Fruit fly (Drosophila melanogaster) whole organism, embryonic: ENCODE results near the gene GABPI.

Experiments
- Antp ChIP-seq: fragments of 200-800 bp; sonication (Bioruptor generic); optimal IDR thresholded peaks from 3 replicates; lab custom pipeline; 2016; ENCODE audit warnings: missing biosample characterization, missing genetic modification characterization
- Awh ChIP-seq: fragments of 200-800 bp; sonication (Bioruptor generic); IDR thresholded peaks from 2 replicates; pipeline ENCODE4, ENCODE4 v1.3.6; 2022; ENCODE audit warnings: missing biosample characterization, missing genetic modification characterization
- C15 ChIP-seq: fragments of 200-800 bp; sonication (Bioruptor generic); IDR thresholded peaks from 3 replicates; pipeline ENCODE4 v1.3.6; 2022; ENCODE audit warnings: missing biosample characterization, missing genetic modification characterization
- CG10274 ChIP-seq: fragments of 200-800 bp; sonication (Bioruptor generic); optimal IDR thresholded peaks from 3 replicates; lab custom pipeline; 2017; ENCODE audit warnings: missing biosample characterization, mild to moderate bottlenecking, missing genetic modification characterization
- CG10366 ChIP-seq: fragments of 200-800 bp; sonication (Bioruptor generic); IDR thresholded peaks from 2 replicates; pipeline ENCODE4 v1.3.6; 2022; ENCODE audit warnings: missing biosample characterization, missing genetic modification characterization
- CG10565 ChIP-seq: fragments of 200-800 bp; sonication (Bioruptor generic); optimal IDR thresholded peaks from 3 replicates; lab custom pipeline; 2016; ENCODE audit warnings: missing biosample characterization, mild to moderate bottlenecking, missing genetic modification characterization
- CG10654 ChIP-seq: fragments of 200-800 bp; sonication (Bioruptor generic); optimal IDR thresholded peaks from 2 replicates; lab custom pipeline; 2016; ENCODE audit warnings: missing biosample characterization, missing genetic modification characterization
- CG10959 ChIP-seq: fragments of 200-800 bp; sonication (Bioruptor generic); IDR thresholded peaks from 2 replicates; pipeline ENCODE4 v1.3.6; 2022; ENCODE audit warnings: missing biosample characterization, missing genetic modification characterization
- CG11723 ChIP-seq: fragments of 200-800 bp; sonication (Bioruptor generic); optimal IDR thresholded peaks from 2 replicates; lab custom pipeline; 2017; ENCODE audit warnings: missing biosample characterization, mild to moderate bottlenecking, missing genetic modification characterization
- CG1233 ChIP-seq: fragments of 200-800 bp; sonication (Bioruptor generic); optimal IDR thresholded peaks from 4 replicates; lab custom pipeline; 2018; ENCODE audit warnings: missing biosample characterization, mild to moderate bottlenecking, missing genetic modification characterization
- CG13296 ChIP-seq: fragments of 200-800 bp; sonication (Bioruptor generic); optimal IDR thresholded peaks from 3 replicates; lab custom pipeline; 2018; ENCODE audit warnings: missing biosample characterization, mild to moderate bottlenecking, missing genetic modification characterization
- CG13775 ChIP-seq: fragments of 200-800 bp; sonication (Bioruptor generic); optimal IDR thresholded peaks from 3 replicates; lab custom pipeline; 2017; ENCODE audit warnings: missing biosample characterization, mild to moderate bottlenecking, missing genetic modification characterization
- CG14014 ChIP-seq: fragments of 200-800 bp; sonication (Bioruptor generic); IDR thresholded peaks from 2 replicates; pipeline ENCODE4 v1.3.6; 2022; ENCODE audit warnings: missing biosample characterization, missing genetic modification characterization
- CG16815 ChIP-seq: fragments of 200-800 bp; sonication (Bioruptor generic); optimal IDR thresholded peaks from 3 replicates; lab custom pipeline; 2017; ENCODE audit warnings: missing biosample characterization, mild to moderate bottlenecking, missing genetic modification characterization
- CG17568 ChIP-seq: fragments of 200-800 bp; sonication (Bioruptor generic); optimal IDR thresholded peaks from 2 replicates; lab custom pipeline; 2018; ENCODE audit warnings: missing biosample characterization, mild to moderate bottlenecking, missing genetic modification characterization, moderate library complexity
- CG18011 ChIP-seq: fragments of 200-800 bp; sonication (Bioruptor generic); optimal IDR thresholded peaks from 2 replicates; lab custom pipeline; 2017; ENCODE audit warnings: missing biosample characterization, missing genetic modification characterization, mild to moderate bottlenecking, moderate library complexity, missing genotype
- CG18619 ChIP-seq: fragments of 200-800 bp; sonication (Bioruptor generic); optimal IDR thresholded peaks from 3 replicates; lab custom pipeline; 2017; ENCODE audit warnings: missing biosample characterization, mild to moderate bottlenecking, missing genetic modification characterization
- CG3407 ChIP-seq: fragments of 200-800 bp; sonication (Bioruptor generic); optimal IDR thresholded peaks from 2 replicates; lab custom pipeline; 2018; ENCODE audit warnings: missing biosample characterization, mild to moderate bottlenecking, missing genetic modification characterization
- CG42726 ChIP-seq: fragments of 200-800 bp; sonication (Bioruptor generic); IDR thresholded peaks from 2 replicates; pipeline ENCODE4 v1.3.6; 2022; ENCODE audit warnings: missing biosample characterization, missing genetic modification characterization; ENCODE audit not compliant: partially characterized antibody
- CG5180 ChIP-seq: fragments of 200-800 bp; sonication (Bioruptor generic); optimal IDR thresholded peaks from 3 replicates; lab custom pipeline; 2017; ENCODE audit warnings: missing biosample characterization, missing genetic modification characterization, mild to moderate bottlenecking, moderate library complexity, missing genetic modification reagents
- CG5953 ChIP-seq: fragments of 200-800 bp; sonication (Bioruptor generic); IDR thresholded peaks from 2 replicates; pipeline ENCODE4 v1.3.6; 2022; ENCODE audit warnings: missing biosample characterization, missing genetic modification characterization
- CG6813 ChIP-seq: fragments of 200-800 bp; sonication (Bioruptor generic); optimal IDR thresholded peaks from 2 replicates; lab custom pipeline; 2017; ENCODE audit warnings: missing biosample characterization, missing genetic modification characterization, mild to moderate bottlenecking, moderate library complexity, missing genetic modification reagents
- CG7987 ChIP-seq: fragments of 200-800 bp; sonication (Bioruptor generic); optimal IDR thresholded peaks from 2 replicates; lab custom pipeline; 2018; ENCODE audit warnings: missing biosample characterization, mild to moderate bottlenecking, missing genetic modification characterization, moderate library complexity
- CG8765 ChIP-seq: fragments of 200-800 bp; sonication (Bioruptor generic); IDR thresholded peaks from 2 replicates; pipeline ENCODE4 v1.3.6; 2022; ENCODE audit warnings: missing biosample characterization, missing genetic modification characterization
- CG9609 ChIP-seq: fragments of 200-800 bp; sonication (Bioruptor generic); optimal IDR thresholded peaks from 3 replicates; lab custom pipeline; 2016; ENCODE audit warnings: missing biosample characterization, missing genetic modification characterization
- CG9727 ChIP-seq: fragments of 200-800 bp; sonication (Bioruptor generic); optimal IDR thresholded peaks from 3 replicates; lab custom pipeline; 2017; ENCODE audit warnings: missing biosample characterization, mild to moderate bottlenecking, missing genetic modification characterization
- Camta ChIP-seq: fragments of 200-800 bp; sonication (Bioruptor generic); optimal IDR thresholded peaks from 2 replicates; lab custom pipeline; 2016; ENCODE audit warnings: missing biosample characterization, missing genetic modification characterization
- Deaf1 ChIP-seq: fragments of 200-800 bp; optimal IDR thresholded peaks from 3 replicates; lab custom pipeline; 2019; ENCODE audit warnings: missing biosample characterization, mild to moderate bottlenecking, missing genetic modification characterization, moderate library complexity
- GATAe ChIP-seq: fragments of 200-800 bp; sonication (Bioruptor generic); conservative IDR thresholded peaks from 2 replicates; pipeline ENCODE4 v1.3.6; 2022; ENCODE audit warnings: missing biosample characterization, missing genetic modification characterization
- Hr51 ChIP-seq, 2 experiments: fragments of 200-800 bp; sonication (Bioruptor generic); optimal IDR thresholded peaks; 2 replicates in 1 of 2; 3 replicates in 1 of 2; lab custom pipeline; 2016 to 2018; ENCODE audit warnings: missing biosample characterization in 2 of 2, missing genetic modification characterization in 2 of 2, mild to moderate bottlenecking in 1 of 2, moderate library complexity in 1 of 2
- Hr78 ChIP-seq, 2 experiments: fragments of 200-800 bp in 1 of 2; fragments of >200 bp in 1 of 2; sonication (Bioruptor generic) in 1 of 2; optimal IDR thresholded peaks; 2 replicates each; lab custom pipeline; 2017 to 2019; ENCODE audit warnings: missing biosample characterization in 2 of 2, missing genetic modification characterization in 2 of 2, mild to moderate bottlenecking in 1 of 2, moderate library complexity in 1 of 2
- NfI ChIP-seq: fragments of 200-800 bp; sonication (Bioruptor generic); optimal IDR thresholded peaks from 3 replicates; lab custom pipeline; 2018; ENCODE audit warnings: missing biosample characterization, mild to moderate bottlenecking, missing genetic modification characterization, moderate library complexity
- Scr ChIP-seq: fragments of 200-800 bp; sonication (Bioruptor generic); IDR thresholded peaks from 2 replicates; pipeline ENCODE4 v1.3.6; 2022; ENCODE audit warnings: missing biosample characterization, missing genetic modification characterization; ENCODE audit not compliant: partially characterized antibody
- Xbp1 ChIP-seq: fragments of 200-800 bp; sonication (Bioruptor generic); optimal IDR thresholded peaks from 3 replicates; lab custom pipeline; 2016; ENCODE audit warnings: missing biosample characterization, mild to moderate bottlenecking, missing genetic modification characterization
- ato ChIP-seq: fragments of 200-800 bp; sonication (Bioruptor generic); IDR thresholded peaks from 2 replicates; pipeline ENCODE4 v1.3.6; 2022; ENCODE audit warnings: missing biosample characterization, missing genetic modification characterization; ENCODE audit not compliant: partially characterized antibody
- da ChIP-seq: fragments of 200-800 bp; sonication (Bioruptor generic); optimal IDR thresholded peaks from 2 replicates; lab custom pipeline; 2016; ENCODE audit warnings: missing biosample characterization, missing genetic modification characterization
- dysf ChIP-seq: fragments of 200-800 bp; sonication (Bioruptor generic); IDR thresholded peaks from 3 replicates; pipeline ENCODE4 v1.3.6; 2022; ENCODE audit warnings: missing biosample characterization, missing genetic modification characterization
- fd3F ChIP-seq: fragments of 200-800 bp; sonication (Bioruptor generic); optimal IDR thresholded peaks from 2 replicates; lab custom pipeline; 2018; ENCODE audit warnings: missing biosample characterization, mild to moderate bottlenecking, missing genetic modification characterization, moderate library complexity
- gsb ChIP-seq: fragments of 200-800 bp; sonication (Bioruptor generic); IDR thresholded peaks from 2 replicates; pipeline ENCODE4 v1.3.6; 2022; ENCODE audit warnings: missing biosample characterization, missing genetic modification characterization
- kah ChIP-seq: fragments of 200-800 bp; sonication (Bioruptor generic); optimal IDR thresholded peaks from 2 replicates; lab custom pipeline; 2018; ENCODE audit warnings: missing biosample characterization, mild to moderate bottlenecking, missing genetic modification characterization
- kni ChIP-seq: fragments of 200-800 bp; sonication (Bioruptor generic); optimal IDR thresholded peaks from 3 replicates; lab custom pipeline; 2017; ENCODE audit warnings: mild to moderate bottlenecking, missing biosample characterization, missing genetic modification reagents, missing genetic modification characterization
- maf-S ChIP-seq: fragments of 200-800 bp; sonication (Bioruptor generic); optimal IDR thresholded peaks from 2 replicates; lab custom pipeline; 2016; ENCODE audit warnings: missing biosample characterization, missing genetic modification characterization
- mam ChIP-seq: fragments of 200-800 bp; sonication (Bioruptor generic); optimal IDR thresholded peaks from 3 replicates; lab custom pipeline; 2016; ENCODE audit warnings: missing biosample characterization, missing genetic modification characterization
- pita ChIP-seq: fragments of 200-800 bp; sonication (Bioruptor generic); optimal IDR thresholded peaks from 2 replicates; lab custom pipeline; 2017; ENCODE audit warnings: missing biosample characterization, mild to moderate bottlenecking, missing genetic modification characterization
- pum ChIP-seq: fragments of 200-800 bp; sonication (Bioruptor generic); optimal IDR thresholded peaks from 2 replicates; lab custom pipeline; 2016; ENCODE audit warnings: missing biosample characterization, missing genetic modification characterization
- row ChIP-seq: fragments of 200-800 bp; sonication (Bioruptor generic); IDR thresholded peaks from 3 replicates; pipeline ENCODE4 v1.3.6; 2022; ENCODE audit warnings: missing biosample characterization, missing genetic modification characterization
- salm ChIP-seq: fragments of 200-800 bp; sonication (Bioruptor generic); optimal IDR thresholded peaks from 2 replicates; lab custom pipeline; 2018; ENCODE audit warnings: missing biosample characterization, mild to moderate bottlenecking, missing genetic modification characterization
- shn ChIP-seq: fragments of 200-800 bp; sonication (Bioruptor generic); optimal IDR thresholded peaks from 3 replicates; lab custom pipeline; 2016; ENCODE audit warnings: missing biosample characterization, missing genetic modification characterization
- ttk ChIP-seq: fragments of 200-800 bp; sonication (Bioruptor generic); IDR thresholded peaks from 2 replicates; pipeline ENCODE4 v2.1.2; 2022; ENCODE audit warnings: missing biosample characterization, missing genetic modification characterization
- zf30C ChIP-seq: fragments of 200-800 bp; sonication (Bioruptor generic); optimal IDR thresholded peaks from 3 replicates; lab custom pipeline; 2018; ENCODE audit warnings: missing biosample characterization, mild to moderate bottlenecking, missing genetic modification characterization
- zfh1 ChIP-seq: fragments of 200-800 bp; sonication (Bioruptor generic); IDR thresholded peaks from 3 replicates; pipeline ENCODE4 v1.3.6; 2022; ENCODE audit warnings: missing biosample characterization, missing genetic modification characterization

Gene GABPI

DNA sequence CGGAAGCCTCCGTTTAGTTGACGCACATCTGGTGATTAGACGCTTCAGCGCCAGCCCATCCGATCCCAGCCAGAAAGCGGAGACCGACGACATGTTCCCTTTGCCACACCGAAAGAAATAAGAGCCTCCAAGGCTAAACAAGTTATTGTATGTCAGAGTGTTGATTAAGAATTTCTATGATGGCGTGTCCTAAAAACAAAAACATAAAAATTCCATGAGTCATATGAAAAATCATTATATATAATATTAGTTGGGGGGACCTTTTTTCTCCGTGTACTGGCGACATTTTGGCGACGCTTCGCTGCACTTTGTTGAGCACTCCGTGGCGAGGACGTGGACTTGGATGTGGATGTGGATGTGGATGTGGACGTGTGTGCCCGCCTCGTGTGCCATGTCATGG is 17.6 kb upstream of the GABPI start (continued):
- TF ChIP-seq da (GFP tag; lab: Kevin White, UChicago) (no peak), CG13775 (GFP tag; lab: Kevin White, UChicago) (no peak), kah (no peak), CG10565 (GFP tag; lab: Kevin White, UChicago) (no peak), CG1233 (GFP tag; lab: Kevin White, UChicago) (no peak), maf-S (no peak), CG6813 (no peak), kni (GFP tag; lab: Kevin White, UChicago) (no peak), CG13296 (GFP tag; lab: Kevin White, UChicago) (no peak), CG9609 (no peak), CG16815 (no peak), CG10959 (GFP tag; lab: Robert Waterston, UW) (0 out of 2 replicates have a peak, but pooled peaks have one; percentile 7), CG9727 (GFP tag; lab: Kevin White, UChicago) (peak; percentile 35), pum (GFP tag; lab: Kevin White, UChicago) (no peak), CG10654 (GFP tag; lab: Kevin White, UChicago) (no peak), pita (GFP tag; lab: Kevin White, UChicago) (no peak), Hr78 (GFP tag; optimal IDR thresholded peaks at IDR 0.05; lab: Kevin White, UChicago) (no peak), GATAe (GFP tag; lab: Robert Waterston, UW) (no peak), NfI (no peak), Camta (GFP tag; lab: Kevin White, UChicago) (no peak), CG18011 (GFP tag; lab: Kevin White, UChicago) (no peak), ttk (GFP tag; lab: Robert Waterston, UW) (0 out of 2 replicates have a peak, but pooled peaks have one; percentile 23), Deaf1 (tag; lab: Kevin White, UChicago) (no peak), Scr (GFP tag; lab: Robert Waterston, UW) (no peak), CG5180 (GFP tag; lab: Kevin White, UChicago) (no peak), Awh (GFP tag; lab: Robert Waterston, UW) (no peak), C15 (no peak), CG17568 (GFP tag; lab: Kevin White, UChicago) (no peak), shn (no peak), mam (GFP tag; lab: Kevin White, UChicago) (no peak), CG7987 (GFP tag; lab: Kevin White, UChicago) (no peak), CG3407 (GFP tag; lab: Kevin White, UChicago) (no peak), zfh1 (GFP tag; lab: Robert Waterston, UW) (peak; percentile 68), CG42726 (GFP tag; lab: Robert Waterston, UW) (no peak), ato (GFP tag; lab: Robert Waterston, UW) (no peak), Xbp1 (peak; percentile 42), row (GFP tag; lab: Robert Waterston, UW) (peak; percentile 51; the same call in 2 of the 3 replicates), Antp (GFP tag; lab: Kevin White, UChicago) (no peak), CG18619 (GFP tag; lab: Kevin White, UChicago) (no peak), CG10366 (GFP tag; lab: Robert Waterston, UW) (peak; percentile 14; the same call in 1 of the 2 replicates), zf30C (GFP tag; lab: Kevin White, UChicago) (no peak), CG11723 (GFP tag; lab: Kevin White, UChicago) (no peak), Hr51 (GFP tag; optimal IDR thresholded peaks at IDR 0.05; lab: Kevin White, UChicago) (no peak), fd3F (no peak), CG14014 (GFP tag; lab: Robert Waterston, UW) (0 out of 2 replicates have a peak, but pooled peaks have one; percentile 10), CG10274 (GFP tag; lab: Kevin White, UChicago) (no peak), CG5953 (no peak), salm (tag; lab: Kevin White, UChicago) (no peak), gsb (GFP tag; lab: Robert Waterston, UW) (no peak), dysf (GFP tag; lab: Robert Waterston, UW) (peak; percentile 59; the same call in 2 of the 3 replicates), CG8765 (no peak)
